Fruit fly (Drosophila melanogaster): ENCODE data around the gene orb.

orb gene

dm6 chr3R:23239934-23240632, 40.6 kb downstream of the orb start:
- TF ChIP-seq CG15710 (tag; optimal IDR thresholded peaks at IDR 0.05): peak; percentile 5
- no peak for TF ChIP-seq CG17806 (tag; optimal IDR thresholded peaks at IDR 0.05)
- TF ChIP-seq CG14655 (GFP tag; optimal IDR thresholded peaks at IDR 0.05): no peak
- peak; percentile 56 for TF ChIP-seq CG8159 (tag; optimal IDR thresholded peaks at IDR 0.05)

- TF ChIP-seq CG8301 (tag; optimal IDR thresholded peaks at IDR 0.05) (no peak), CG15710 (tag; optimal IDR thresholded peaks at IDR 0.05) (no peak), CG13204 (GFP tag; optimal IDR thresholded peaks at IDR 0.05) (no peak), CG12605 (GFP tag; IDR thresholded peaks at IDR 0.05) (no peak), CG4496 (GFP tag; IDR thresholded peaks at IDR 0.05) (no peak), Pif1A (GFP tag; optimal IDR thresholded peaks at IDR 0.05) (no peak), Pif1B (GFP tag; optimal IDR thresholded peaks at IDR 0.05) (no peak), rn (GFP tag; IDR thresholded peaks at IDR 0.05) (no peak), CG17806 (tag; optimal IDR thresholded peaks at IDR 0.05) (no peak), D1 (tag; optimal IDR thresholded peaks at IDR 0.05) (no peak), CG8159 (tag; optimal IDR thresholded peaks at IDR 0.05) (no peak), CG32121 (GFP tag; IDR thresholded peaks at IDR 0.05) (no peak), Ets98B (GFP tag; IDR thresholded peaks at IDR 0.05) (no peak), CG10348 (GFP tag; IDR thresholded peaks at IDR 0.05) (no peak), CG34367 (tag; optimal IDR thresholded peaks at IDR 0.05) (no peak), CG9948 (tag; optimal IDR thresholded peaks at IDR 0.05) (no peak), EcR (GFP tag; optimal IDR thresholded peaks at IDR 0.05) (no peak), fd96Ca (GFP tag; IDR thresholded peaks at IDR 0.05) (no peak), Snoo (tag; optimal IDR thresholded peaks at IDR 0.05) (no peak), CG14655 (GFP tag; optimal IDR thresholded peaks at IDR 0.05) (no peak)
These were observed 41.6 kb downstream of the orb start for dm6 chr3R:23239051-23239450.

dm6 chr3R:23228605-23229264, 51.9 kb downstream of the orb start:
- no peak for TF ChIP-seq CG15710 (tag; optimal IDR thresholded peaks at IDR 0.05)
- no peak for TF ChIP-seq CG13204 (GFP tag; optimal IDR thresholded peaks at IDR 0.05)

- TF ChIP-seq Ets98B (GFP tag; IDR thresholded peaks at IDR 0.05): peak; percentile 67; the same call in 1 of the 2 replicates
- TF ChIP-seq Snoo (tag; optimal IDR thresholded peaks at IDR 0.05): no peak
- TF ChIP-seq CG34367 (tag; optimal IDR thresholded peaks at IDR 0.05): no peak
- peak; percentile 30 for TF ChIP-seq Pif1B (GFP tag; optimal IDR thresholded peaks at IDR 0.05)
- TF ChIP-seq CG8301 (tag; optimal IDR thresholded peaks at IDR 0.05): no peak
- TF ChIP-seq CG32121 (GFP tag; IDR thresholded peaks at IDR 0.05): 0 out of 2 replicates have a peak, but pooled peaks have one; percentile 37
- no peak for TF ChIP-seq CG17806 (tag; optimal IDR thresholded peaks at IDR 0.05)
- TF ChIP-seq CG15710 (tag; optimal IDR thresholded peaks at IDR 0.05): no peak
- TF ChIP-seq gl (tag; optimal IDR thresholded peaks at IDR 0.05): no peak
- no peak; the same call in 2 of the 3 replicates for TF ChIP-seq fd96Ca (GFP tag; IDR thresholded peaks at IDR 0.05)
- no peak for TF ChIP-seq D1 (tag; optimal IDR thresholded peaks at IDR 0.05)
- TF ChIP-seq CG12605 (GFP tag; IDR thresholded peaks at IDR 0.05): no peak; the same call in 1 of the 2 replicates
- no peak for TF ChIP-seq CG14655 (GFP tag; optimal IDR thresholded peaks at IDR 0.05)
- TF ChIP-seq CG13204 (GFP tag; optimal IDR thresholded peaks at IDR 0.05): peak; percentile 87
- TF ChIP-seq EcR (GFP tag; optimal IDR thresholded peaks at IDR 0.05): peak; percentile 84
- no peak for TF ChIP-seq CG10348 (GFP tag; IDR thresholded peaks at IDR 0.05)
- no peak for TF ChIP-seq rn (GFP tag; IDR thresholded peaks at IDR 0.05)
- TF ChIP-seq Pif1A (GFP tag; optimal IDR thresholded peaks at IDR 0.05): peak; percentile 8
- no peak for TF ChIP-seq CG8159 (tag; optimal IDR thresholded peaks at IDR 0.05)
- no peak for TF ChIP-seq CG9948 (tag; optimal IDR thresholded peaks at IDR 0.05)
- peak; percentile 69 for TF ChIP-seq CG4496 (GFP tag; IDR thresholded peaks at IDR 0.05)
These were observed 54.1 kb downstream of the orb start, which contains the start of gene cnc for dm6 chr3R:23226521-23227039. Gene cnc (minus strand): TSS chr3R:23226711.

- TF ChIP-seq CG9948 (tag; optimal IDR thresholded peaks at IDR 0.05): no peak
- peak; percentile 10 for TF ChIP-seq CG34367 (tag; optimal IDR thresholded peaks at IDR 0.05)
- no peak for TF ChIP-seq Ets98B (GFP tag; IDR thresholded peaks at IDR 0.05)
These were observed 55.4 kb downstream of the orb start for dm6 chr3R:23225266-23225665.

- TF ChIP-seq Ets98B (GFP tag; IDR thresholded peaks at IDR 0.05): no peak
- no peak for TF ChIP-seq EcR (GFP tag; optimal IDR thresholded peaks at IDR 0.05)
- TF ChIP-seq Pif1A (GFP tag; optimal IDR thresholded peaks at IDR 0.05): no peak
- TF ChIP-seq CG12605 (GFP tag; IDR thresholded peaks at IDR 0.05): no peak
- TF ChIP-seq CG10348 (GFP tag; IDR thresholded peaks at IDR 0.05): no peak
- TF ChIP-seq CG14655 (GFP tag; optimal IDR thresholded peaks at IDR 0.05): no peak
- no peak for TF ChIP-seq Pif1B (GFP tag; optimal IDR thresholded peaks at IDR 0.05)
- no peak for TF ChIP-seq fd96Ca (GFP tag; IDR thresholded peaks at IDR 0.05)
- no peak for TF ChIP-seq CG9948 (tag; optimal IDR thresholded peaks at IDR 0.05)
- no peak for TF ChIP-seq CG15710 (tag; optimal IDR thresholded peaks at IDR 0.05)
- no peak for TF ChIP-seq gl (tag; optimal IDR thresholded peaks at IDR 0.05)
- no peak for TF ChIP-seq CG17806 (tag; optimal IDR thresholded peaks at IDR 0.05)
- no peak for TF ChIP-seq CG13204 (GFP tag; optimal IDR thresholded peaks at IDR 0.05)
- TF ChIP-seq Snoo (tag; optimal IDR thresholded peaks at IDR 0.05): no peak
- TF ChIP-seq CG34367 (tag; optimal IDR thresholded peaks at IDR 0.05): no peak
- no peak for TF ChIP-seq CG8301 (tag; optimal IDR thresholded peaks at IDR 0.05)
These were observed 57.4 kb downstream of the orb start for dm6 chr3R:23223151-23223810.
